Worm (Caenorhabditis elegans) whole organism, mixed stage, embryonic: ENCODE results near the gene F44B9.2.

Experiments used
- lin-13 ChIP-seq: fragments of 150-350 bp; optimal IDR thresholded peaks from 2 replicates; lab custom pipeline; 2014; ENCODE audit warnings: missing biosample characterization, missing genetic modification characterization
- mep-1 ChIP-seq: fragments of 150-350 bp; optimal IDR thresholded peaks from 2 replicates; lab custom pipeline; 2017; ENCODE audit warnings: missing biosample characterization, missing genetic modification reagents, missing genetic modification characterization, inconsistent platforms
- nhr-237 ChIP-seq: fragments of 150-350 bp; optimal IDR thresholded peaks from 2 replicates; lab custom pipeline; 2014; ENCODE audit warnings: missing biosample characterization, missing genetic modification characterization
- nhr-28 ChIP-seq: fragments of 150-350 bp; optimal IDR thresholded peaks from 2 replicates; lab custom pipeline; 2014; ENCODE audit warnings: missing biosample characterization, missing genetic modification characterization
- pha-4 ChIP-seq: fragments of 150-350 bp; optimal IDR thresholded peaks from 2 replicates; lab custom pipeline; 2018; ENCODE audit warnings: missing biosample characterization, missing genetic modification reagents, missing genetic modification characterization
- sem-2 ChIP-seq: fragments of 200-800 bp; sonication (Bioruptor generic); optimal IDR thresholded peaks from 2 replicates; lab custom pipeline; 2018; ENCODE audit warnings: mild to moderate bottlenecking, missing genetic modification characterization, missing compliant biosample characterization
- snpc-4 ChIP-seq: fragments of 150-350 bp; optimal IDR thresholded peaks from 2 replicates; lab custom pipeline; 2014; ENCODE audit warnings: missing biosample characterization, missing genetic modification characterization
- unc-62 ChIP-seq: fragments of 150-350 bp; optimal IDR thresholded peaks from 2 replicates; lab custom pipeline; 2014; ENCODE audit warnings: missing biosample characterization, missing genetic modification reagents, missing genetic modification characterization
- ztf-11 ChIP-seq: fragments of 150-350 bp; optimal IDR thresholded peaks from 2 replicates; lab custom pipeline; 2014; ENCODE audit warnings: missing biosample characterization, missing genetic modification characterization

- TF ChIP-seq lin-13 (tag; lab: Kevin White, UChicago) (no peak), pha-4 (no peak), mep-1 (tag; lab: Kevin White, UChicago) (no peak), nhr-237 (tag; lab: Kevin White, UChicago) (no peak), sem-2 (GFP tag; lab: Kevin White, UChicago) (no peak), nhr-28 (tag; lab: Kevin White, UChicago) (no peak), ztf-11 (tag; lab: Kevin White, UChicago) (no peak), unc-62 (GFP tag; lab: Kevin White, UChicago) (no peak), snpc-4 (no peak)
Measured at ce11 chrIII:8065101-8065500, 42.8 kb downstream of the F44B9.2 start.
